Fruit fly (Drosophila melanogaster): ENCODE data around the gene CG31220.

The CG31220 gene

DNA sequence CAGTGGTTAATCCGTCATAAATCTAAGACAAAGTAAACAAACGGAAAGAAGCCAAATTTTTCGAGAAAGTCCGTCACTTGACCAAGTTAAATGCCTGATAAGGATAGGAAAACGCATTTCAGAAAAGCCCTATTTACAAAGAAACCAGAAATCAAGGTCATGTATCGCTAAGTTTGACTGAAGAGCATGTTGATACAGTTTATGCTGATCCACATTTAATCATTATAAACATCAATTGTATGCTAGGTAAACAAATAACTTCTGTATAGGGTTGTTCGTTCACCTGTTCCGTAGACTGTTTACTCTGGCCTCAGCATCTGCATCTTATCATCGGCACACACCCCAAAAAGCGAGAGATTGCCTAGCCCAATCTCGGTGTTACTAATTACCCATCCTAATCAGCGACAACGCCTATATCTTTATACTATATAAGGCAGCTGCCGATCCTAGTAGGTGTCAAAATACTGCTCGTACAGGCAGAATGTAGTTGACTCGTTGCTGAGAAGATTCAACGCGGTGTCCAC, 35.3 kb upstream of the CG31220 start, which contains the start of gene CG16727 (continued):
- TF ChIP-seq CG31388 (GFP tag; optimal IDR thresholded peaks at IDR 0.05): no peak
- TF ChIP-seq YL-1 (GFP tag; optimal IDR thresholded peaks at IDR 0.05): no peak
- peak; percentile 26 for TF ChIP-seq dmrt99B (tag; optimal IDR thresholded peaks at IDR 0.05)
- no peak for TF ChIP-seq Poxn (GFP tag; IDR thresholded peaks at IDR 0.05)
- no peak for TF ChIP-seq zen2 (GFP tag; IDR thresholded peaks at IDR 0.05; ENCODE audit: partially characterized antibody)
- no peak for TF ChIP-seq sd (tag; optimal IDR thresholded peaks at IDR 0.05)
- TF ChIP-seq HLH4C (GFP tag; IDR thresholded peaks at IDR 0.05; ENCODE audit: partially characterized antibody): no peak
- TF ChIP-seq HLH3B (GFP tag; IDR thresholded peaks at IDR 0.05): no peak
- TF ChIP-seq Hey (tag; optimal IDR thresholded peaks at IDR 0.05): no peak
- no peak for TF ChIP-seq CG4282 (GFP tag; optimal IDR thresholded peaks at IDR 0.05)
- TF ChIP-seq zf30C (GFP tag; optimal IDR thresholded peaks at IDR 0.05): no peak
- no peak for TF ChIP-seq CG15479 (GFP tag; optimal IDR thresholded peaks at IDR 0.05)
- TF ChIP-seq mam (GFP tag; optimal IDR thresholded peaks at IDR 0.05): no peak
- TF ChIP-seq CG14667 (GFP tag; IDR thresholded peaks at IDR 0.05): no peak
- TF ChIP-seq ERR (GFP tag; optimal IDR thresholded peaks at IDR 0.05): no peak
- TF ChIP-seq gsb-n (tag; optimal IDR thresholded peaks at IDR 0.05): no peak
- TF ChIP-seq CG15696 (tag; optimal IDR thresholded peaks at IDR 0.05): no peak
- TF ChIP-seq mirr (GFP tag; optimal IDR thresholded peaks at IDR 0.05): no peak
- TF ChIP-seq kni (GFP tag; optimal IDR thresholded peaks at IDR 0.05): no peak
- no peak; the same call in 1 of the 2 replicates for TF ChIP-seq sob (GFP tag; IDR thresholded peaks at IDR 0.05)
- no peak for TF ChIP-seq Hand (GFP tag; optimal IDR thresholded peaks at IDR 0.05)
- peak; percentile 47 for TF ChIP-seq Med (GFP tag)
- TF ChIP-seq CHES-1-like (GFP tag; optimal IDR thresholded peaks at IDR 0.05): no peak
- peak; percentile 31 for TF ChIP-seq CG17568 (GFP tag; optimal IDR thresholded peaks at IDR 0.05)
- no peak for TF ChIP-seq CG10959 (GFP tag; IDR thresholded peaks at IDR 0.05)
- no peak for TF ChIP-seq bab2 (GFP tag; optimal IDR thresholded peaks at IDR 0.05)

DNA sequence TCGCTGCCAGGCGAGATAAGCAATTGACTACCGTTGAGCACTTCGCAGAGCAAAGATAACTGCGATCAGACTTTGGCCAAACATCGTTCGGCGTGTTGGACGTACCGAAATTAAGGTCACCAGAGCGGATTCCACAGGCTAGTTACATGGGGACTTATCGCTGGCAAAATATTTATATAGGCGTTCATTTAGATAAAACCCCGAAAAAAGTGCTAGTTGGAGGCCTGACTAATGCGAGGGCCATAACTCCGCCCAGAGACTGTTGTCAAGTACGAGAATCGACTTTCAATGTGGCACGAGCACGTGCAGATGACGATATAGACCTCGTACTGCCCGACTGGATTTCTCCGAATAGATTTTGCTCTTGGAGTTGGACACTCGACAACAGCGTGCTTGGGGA, 28.4 kb upstream of the CG31220 start:
- TF ChIP-seq H15 (GFP tag; IDR thresholded peaks at IDR 0.05) (no peak), Usf (GFP tag; optimal IDR thresholded peaks at IDR 0.05) (no peak), bowl (GFP tag; IDR thresholded peaks at IDR 0.05) (no peak), mld (GFP tag; IDR thresholded peaks at IDR 0.05; ENCODE audit: partially characterized antibody) (no peak), croc (GFP tag; conservative IDR thresholded peaks at IDR 0.05) (no peak), stc (GFP tag; IDR thresholded peaks at IDR 0.05) (no peak), CG17359 (tag; optimal IDR thresholded peaks at IDR 0.05) (no peak), twi (tag; optimal IDR thresholded peaks at IDR 0.05) (no peak), sisA (GFP tag; IDR thresholded peaks at IDR 0.05) (no peak), danr (GFP tag; IDR thresholded peaks at IDR 0.05) (no peak), mirr (GFP tag; optimal IDR thresholded peaks at IDR 0.05) (peak; percentile 82), B-H2 (GFP tag; optimal IDR thresholded peaks at IDR 0.05) (no peak), CG1647 (GFP tag; optimal IDR thresholded peaks at IDR 0.05) (no peak), CG4282 (GFP tag; optimal IDR thresholded peaks at IDR 0.05) (no peak), Camta (GFP tag; optimal IDR thresholded peaks at IDR 0.05) (no peak), CrebB (tag; optimal IDR thresholded peaks at IDR 0.05) (no peak), knrl (GFP tag; IDR thresholded peaks at IDR 0.05; ENCODE audit: partially characterized antibody) (no peak), CG11696 (GFP tag; IDR thresholded peaks at IDR 0.05) (no peak), Ets65A (GFP tag) (no peak), CkIIα-i1 (GFP tag; IDR thresholded peaks at IDR 0.05) (no peak), gcm2 (GFP tag; optimal IDR thresholded peaks at IDR 0.05) (no peak), Oaz (GFP tag; IDR thresholded peaks at IDR 0.05) (no peak), Spps (tag; optimal IDR thresholded peaks at IDR 0.05) (no peak), lab (GFP tag; optimal IDR thresholded peaks at IDR 0.05) (peak; percentile 28), exex (tag; optimal IDR thresholded peaks at IDR 0.05) (peak; percentile 61), Myb (GFP tag; optimal IDR thresholded peaks at IDR 0.05) (no peak), stwl (tag; optimal IDR thresholded peaks at IDR 0.05) (no peak)
